Worm (Caenorhabditis elegans): Measurements from ENCODE around the gene K09H11.11.

DNA sequence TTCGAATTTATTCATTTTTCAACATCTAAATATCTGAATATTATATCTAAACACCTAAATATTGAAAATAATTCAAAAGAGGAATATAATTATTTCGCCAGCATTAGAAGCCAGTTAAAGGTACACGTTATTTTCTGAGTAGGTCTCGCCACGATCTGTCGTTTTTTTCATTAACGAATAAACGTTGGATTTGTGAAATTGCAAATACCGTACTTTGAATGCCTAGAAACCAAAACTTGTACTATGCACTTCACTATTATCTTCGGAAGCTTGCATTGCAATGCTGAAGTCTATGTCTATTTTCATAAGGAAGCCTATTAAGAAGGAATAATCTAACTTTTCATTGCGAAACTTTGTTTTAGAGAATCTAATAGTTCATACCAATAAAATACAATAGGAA is 17.4 kb upstream of the K09H11.11 start:
- TF ChIP-seq flh-1 (GFP tag; optimal IDR thresholded peaks at IDR 0.05) (no peak), lsy-2 (tag; optimal IDR thresholded peaks at IDR 0.05) (no peak), drap-1 (GFP tag; optimal IDR thresholded peaks at IDR 0.05) (no peak)

All from whole organism, mixed stage, embryonic.